Worm (Caenorhabditis elegans) whole organism, early embryonic: Measurements from ENCODE around the gene str-82.

Experiments used
- B0310.2 ChIP-seq: sonication (generic microtip); optimal IDR thresholded peaks from 2 replicates; lab custom pipeline; 2016; ENCODE audit warnings: mild to moderate bottlenecking, missing genetic modification characterization, missing compliant biosample characterization
- F13C5.2 ChIP-seq: sonication (generic microtip); optimal IDR thresholded peaks from 2 replicates; lab custom pipeline; 2017; ENCODE audit warnings: mild to moderate bottlenecking, missing genetic modification characterization, inconsistent platforms, missing compliant biosample characterization
- aly-1 ChIP-seq: sonication (generic microtip); optimal IDR thresholded peaks from 2 replicates; lab custom pipeline; 2016; ENCODE audit warnings: missing genetic modification characterization, missing compliant biosample characterization
- ama-1 ChIP-seq: fragments of 150-350 bp; optimal IDR thresholded peaks from 2 replicates; lab custom pipeline; 2014
- ceh-13 ChIP-seq: fragments of 200-800 bp; sonication (Bioruptor generic); optimal IDR thresholded peaks from 2 replicates; lab custom pipeline; 2018; ENCODE audit warnings: mild to moderate bottlenecking, missing genetic modification characterization, missing compliant biosample characterization
- flt-1 ChIP-seq: fragments of 200-800 bp; sonication (Bioruptor generic); IDR thresholded peaks from 2 replicates; pipeline ENCODE4 v1.3.6; 2022; ENCODE audit warnings: missing genetic modification characterization, missing compliant biosample characterization
- hnd-1 ChIP-seq: sonication (generic microtip); optimal IDR thresholded peaks from 2 replicates; lab custom pipeline; 2016; ENCODE audit warnings: missing genetic modification characterization, missing compliant biosample characterization
- sea-1 ChIP-seq: fragments of 200-800 bp; sonication (Bioruptor generic); conservative IDR thresholded peaks from 2 replicates; pipeline ENCODE4 v1.3.6; 2022; ENCODE audit warnings: missing genetic modification characterization, missing compliant biosample characterization

DNA sequence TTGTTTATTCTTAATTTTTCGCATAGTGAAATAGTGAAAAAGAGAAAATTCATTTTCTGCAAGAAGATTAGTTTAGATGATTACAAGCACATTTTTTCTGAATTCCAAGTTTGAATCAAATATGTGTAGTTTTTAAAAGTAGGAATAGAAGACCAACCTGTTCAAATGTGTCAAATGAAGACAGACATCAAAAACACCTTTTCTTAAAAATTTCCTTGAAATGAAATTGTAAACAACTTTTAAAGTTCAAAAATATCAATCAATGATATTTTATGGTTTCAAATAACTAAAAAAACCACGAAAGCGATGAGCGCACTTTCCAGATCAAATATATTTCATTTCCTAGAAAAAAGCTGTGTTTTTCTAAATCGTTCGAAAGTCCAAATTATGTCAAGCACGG is 7.2 kb downstream of the str-82 start, which contains the start of gene nlp-30:
- TF ChIP-seq hnd-1 (tag; lab: Kevin White, UChicago) = no peak
- TF ChIP-seq F13C5.2 = no peak
- TF ChIP-seq sea-1 (GFP tag; lab: Robert Waterston, UW) = no peak
- no peak for TF ChIP-seq flt-1
- no peak for TF ChIP-seq aly-1 (tag; lab: Kevin White, UChicago)
- no peak for TF ChIP-seq ceh-13 (GFP tag; lab: Kevin White, UChicago)
- no peak for TF ChIP-seq ama-1 (lab: Kevin White, UChicago)
- no peak for TF ChIP-seq B0310.2 (tag; lab: Kevin White, UChicago)
